Worm (Caenorhabditis elegans): Measurements from ENCODE around the gene srap-1.

DNA sequence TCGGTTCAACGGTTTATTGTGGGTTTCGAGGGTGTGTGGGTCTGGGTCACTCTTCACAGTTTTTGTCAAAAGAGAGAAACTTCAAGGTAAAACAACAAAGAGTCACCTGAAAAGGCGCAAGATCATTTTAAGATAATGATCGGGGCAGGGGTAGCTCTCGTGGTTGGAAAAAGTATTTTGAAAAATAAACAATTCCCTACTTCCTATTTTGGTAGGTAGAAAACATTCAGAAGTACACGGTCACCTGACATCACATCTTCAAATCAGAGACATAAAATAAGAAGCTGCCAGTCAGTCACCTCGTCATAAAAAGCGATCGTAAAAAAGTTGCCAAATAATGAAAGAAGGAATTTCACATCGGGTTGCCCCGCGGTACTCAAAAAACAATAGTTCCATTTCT is 10.5 kb upstream of the srap-1 start:
- TF ChIP-seq nhr-77 (tag; optimal IDR thresholded peaks at IDR 0.05) (no peak), nhr-102 (tag; optimal IDR thresholded peaks at IDR 0.05) (no peak), rbr-2 (tag; optimal IDR thresholded peaks at IDR 0.05) (no peak)
